Worm (Caenorhabditis elegans) whole organism, L4 larva: ENCODE measurements around the gene gly-14.

Experiments
- D1046.2 ChIP-seq: fragments of 200-800 bp; sonication (Bioruptor generic); IDR thresholded peaks from 2 replicates; pipeline ENCODE4 v1.3.6; 2022; ENCODE audit warnings: missing genetic modification characterization, missing compliant biosample characterization
- F49E8.2 ChIP-seq: sonication (generic microtip); optimal IDR thresholded peaks from 2 replicates; lab custom pipeline; 2016; ENCODE audit warnings: missing compliant biosample characterization, mild to moderate bottlenecking, missing genetic modification characterization, borderline replicate concordance
- R02D3.7 ChIP-seq: fragments of 150-350 bp; sonication (generic microtip); optimal IDR thresholded peaks from 3 replicates; lab custom pipeline; 2014; ENCODE audit warnings: missing biosample characterization, missing genetic modification characterization
- T20F7.1 ChIP-seq: fragments of 200-800 bp; sonication (Bioruptor generic); optimal IDR thresholded peaks from 2 replicates; lab custom pipeline; 2018; ENCODE audit warnings: mild to moderate bottlenecking, missing genetic modification characterization, missing compliant biosample characterization
- T26A8.4 ChIP-seq: fragments of 200-800 bp; sonication (Bioruptor generic); IDR thresholded peaks from 2 replicates; pipeline ENCODE4 v1.3.6; 2022; ENCODE audit warnings: missing genetic modification characterization, missing compliant biosample characterization
- Y105C5A.15 ChIP-seq: fragments of 200-800 bp; sonication (Bioruptor generic); IDR thresholded peaks from 2 replicates; pipeline ENCODE4 v1.3.6; 2022; ENCODE audit warnings: missing genetic modification characterization, missing compliant biosample characterization
- Y48G9A.11 ChIP-seq: fragments of 200-800 bp; sonication (Bioruptor generic); IDR thresholded peaks from 2 replicates; pipeline ENCODE4 v1.3.6; 2022; ENCODE audit warnings: missing genetic modification reagents, missing genetic modification characterization, missing compliant biosample characterization
- Y5F2A.4 ChIP-seq: fragments of 200-800 bp; sonication (Bioruptor generic); optimal IDR thresholded peaks from 2 replicates; lab custom pipeline; 2018; ENCODE audit warnings: mild to moderate bottlenecking, missing genetic modification characterization, missing compliant biosample characterization
- ZK337.2 ChIP-seq: fragments of 200-800 bp; sonication (Bioruptor generic); IDR thresholded peaks from 2 replicates; pipeline ENCODE4 v1.3.6; 2022; ENCODE audit warnings: missing genetic modification reagents, missing genetic modification characterization, missing compliant biosample characterization
- ZK546.5 ChIP-seq, 2 experiments: sonication (generic microtip); optimal IDR thresholded peaks; 2 replicates each; lab custom pipeline; 2017; ENCODE audit warnings: missing biosample characterization in 2 of 2, missing genetic modification characterization in 2 of 2
- arid-1 ChIP-seq: fragments of 200-800 bp; sonication (Bioruptor generic); conservative IDR thresholded peaks from 2 replicates; pipeline ENCODE4 v1.3.6; 2022; ENCODE audit warnings: missing genetic modification reagents, missing genetic modification characterization, missing compliant biosample characterization
- attf-4 ChIP-seq: sonication (generic microtip); optimal IDR thresholded peaks from 3 replicates; lab custom pipeline; 2017; ENCODE audit warnings: missing biosample characterization, missing genetic modification characterization
- ceh-20 ChIP-seq: fragments of 200-800 bp; sonication (Bioruptor generic); IDR thresholded peaks from 2 replicates; pipeline ENCODE4 v1.3.6; 2022; ENCODE audit warnings: missing genetic modification reagents, missing genetic modification characterization, missing compliant biosample characterization
- ceh-28 ChIP-seq: fragments of 150-350 bp; optimal IDR thresholded peaks from 2 replicates; lab custom pipeline; 2014; ENCODE audit warnings: missing biosample characterization, missing genetic modification reagents, missing genetic modification characterization
- ceh-62 ChIP-seq: sonication (generic microtip); optimal IDR thresholded peaks from 2 replicates; lab custom pipeline; 2017; ENCODE audit warnings: missing biosample characterization, missing genetic modification characterization
- ces-1 ChIP-seq: fragments of 150-350 bp; sonication (generic microtip); optimal IDR thresholded peaks from 4 replicates; lab custom pipeline; 2014; ENCODE audit warnings: missing biosample characterization, missing genetic modification reagents, missing genetic modification characterization
- ctbp-1 ChIP-seq: fragments of 200-800 bp; sonication (Bioruptor generic); IDR thresholded peaks from 2 replicates; pipeline ENCODE4 v1.3.6; 2022; ENCODE audit warnings: missing genetic modification reagents, missing genetic modification characterization, missing compliant biosample characterization
- daf-19 ChIP-seq: fragments of 200-800 bp; sonication (Bioruptor generic); conservative IDR thresholded peaks from 2 replicates; pipeline ENCODE4 v1.3.6; 2022; ENCODE audit warnings: missing genetic modification characterization, missing compliant biosample characterization
- daf-8 ChIP-seq: fragments of 200-800 bp; sonication (Bioruptor generic); IDR thresholded peaks from 2 replicates; pipeline ENCODE4 v1.3.6; 2022; ENCODE audit warnings: missing genetic modification characterization, missing compliant biosample characterization
- dmd-6 ChIP-seq: fragments of 200-800 bp; sonication (Bioruptor generic); IDR thresholded peaks from 2 replicates; pipeline ENCODE4 v1.3.6; 2022; ENCODE audit warnings: missing genetic modification reagents, missing genetic modification characterization, missing compliant biosample characterization
- duxl-1 ChIP-seq: sonication (generic microtip); optimal IDR thresholded peaks from 2 replicates; lab custom pipeline; 2016; ENCODE audit warnings: mild to moderate bottlenecking, missing genetic modification characterization, moderate library complexity, missing compliant biosample characterization; ENCODE audit not compliant: poor library complexity
- dve-1 ChIP-seq: sonication (generic microtip); optimal IDR thresholded peaks from 2 replicates; lab custom pipeline; 2017; ENCODE audit warnings: antibody characterized with exemption, mild to moderate bottlenecking, missing genetic modification characterization, missing compliant biosample characterization; ENCODE audit not compliant: insufficient read depth
- egl-27 ChIP-seq: sonication (generic microtip); optimal IDR thresholded peaks from 3 replicates; lab custom pipeline; 2017; ENCODE audit warnings: missing biosample characterization, missing genetic modification reagents, missing genetic modification characterization
- fos-1 ChIP-seq: fragments of 150-350 bp; optimal IDR thresholded peaks from 2 replicates; lab custom pipeline; 2014; ENCODE audit warnings: missing biosample characterization, missing genetic modification characterization
- hif-1 ChIP-seq, 2 experiments: sonication (generic microtip); optimal IDR thresholded peaks; 2 replicates each; lab custom pipeline; 2016 to 2017; ENCODE audit warnings: missing compliant biosample characterization in 2 of 2, missing genetic modification characterization in 2 of 2, missing genetic modification reagents in 2 of 2, missing genotype in 2 of 2, mild to moderate bottlenecking in 1 of 2
- jun-1 ChIP-seq: fragments of 150-350 bp; optimal IDR thresholded peaks from 2 replicates; lab custom pipeline; 2014; ENCODE audit warnings: missing biosample characterization, missing genetic modification reagents, missing genetic modification characterization
- lim-7 ChIP-seq: fragments of 200-800 bp; sonication (Bioruptor generic); IDR thresholded peaks from 2 replicates; pipeline ENCODE4 v1.3.6; 2022; ENCODE audit warnings: missing genetic modification characterization, missing compliant biosample characterization
- lin-1 ChIP-seq: fragments of 200-800 bp; sonication (Bioruptor generic); IDR thresholded peaks from 2 replicates; pipeline ENCODE4 v1.3.6; 2022; ENCODE audit warnings: missing genetic modification reagents, missing genetic modification characterization, missing compliant biosample characterization
- lin-15B ChIP-seq: fragments of 150-350 bp; sonication (generic microtip); optimal IDR thresholded peaks from 3 replicates; lab custom pipeline; 2014; ENCODE audit warnings: missing biosample characterization, missing genetic modification characterization
- lin-29 ChIP-seq: fragments of 200-800 bp; sonication (Bioruptor generic); IDR thresholded peaks from 2 replicates; pipeline ENCODE4 v1.3.6; 2022; ENCODE audit warnings: missing genetic modification reagents, missing genetic modification characterization, missing compliant biosample characterization
- lin-38 ChIP-seq: fragments of 200-800 bp; sonication (Bioruptor generic); IDR thresholded peaks from 2 replicates; pipeline ENCODE4 v1.3.6; 2022; ENCODE audit warnings: missing genetic modification reagents, missing genetic modification characterization, missing compliant biosample characterization
- madf-5 ChIP-seq, 2 experiments: fragments of 200-800 bp; sonication (Bioruptor generic); IDR thresholded peaks; 2 replicates each; pipeline ENCODE4 v1.3.6; 2022; ENCODE audit warnings: missing compliant biosample characterization in 2 of 2, missing genetic modification characterization in 2 of 2
- mep-1 ChIP-seq: fragments of 150-350 bp; sonication (generic microtip); optimal IDR thresholded peaks from 3 replicates; lab custom pipeline; 2014; ENCODE audit warnings: missing biosample characterization, missing genetic modification characterization
- mes-2 ChIP-seq: sonication (generic microtip); optimal IDR thresholded peaks from 2 replicates; lab custom pipeline; 2016; ENCODE audit warnings: missing genotype, mild to moderate bottlenecking, missing genetic modification characterization, missing compliant biosample characterization; ENCODE audit not compliant: poor library complexity, severe bottlenecking
- mxl-3 ChIP-seq: fragments of 200-800 bp; sonication (Bioruptor generic); optimal IDR thresholded peaks from 2 replicates; lab custom pipeline; 2018; ENCODE audit warnings: mild to moderate bottlenecking, missing genetic modification characterization, missing compliant biosample characterization
- nhr-11 ChIP-seq: fragments of 150-350 bp; optimal IDR thresholded peaks from 2 replicates; lab custom pipeline; 2014; ENCODE audit warnings: missing biosample characterization, missing genetic modification characterization
- nhr-25 ChIP-seq: sonication (generic microtip); optimal IDR thresholded peaks from 2 replicates; lab custom pipeline; 2017; ENCODE audit warnings: missing genetic modification characterization, mild to moderate bottlenecking, missing compliant biosample characterization, antibody characterized with exemption, moderate library complexity, borderline replicate concordance; ENCODE audit not compliant: insufficient read depth
- nhr-28 ChIP-seq: fragments of 150-350 bp; optimal IDR thresholded peaks from 2 replicates; lab custom pipeline; 2014; ENCODE audit warnings: missing biosample characterization, missing genetic modification characterization
- nhr-41 ChIP-seq: fragments of 200-800 bp; sonication (Bioruptor generic); IDR thresholded peaks from 2 replicates; pipeline ENCODE4 v1.3.6; 2022; ENCODE audit warnings: missing genetic modification reagents, missing genetic modification characterization, missing compliant biosample characterization
- nhr-6 ChIP-seq: fragments of 150-350 bp; optimal IDR thresholded peaks from 2 replicates; lab custom pipeline; 2014; ENCODE audit warnings: missing biosample characterization, missing genetic modification characterization
- nhr-77 ChIP-seq: fragments of 150-350 bp; optimal IDR thresholded peaks from 2 replicates; lab custom pipeline; 2014; ENCODE audit warnings: missing biosample characterization, missing genetic modification characterization
- pha-4 ChIP-seq, 2 experiments: fragments of 150-350 bp in 1 of 2; fragments of 200-800 bp in 1 of 2; sonication (Bioruptor generic) in 1 of 2; IDR thresholded peaks in 1 of 2; optimal IDR thresholded peaks in 1 of 2; 2 replicates each; pipeline versions ENCODE4 v1.3.6 to Lab custom; 2014 to 2022; ENCODE audit warnings: missing genetic modification characterization in 2 of 2, missing genetic modification reagents in 2 of 2, missing biosample characterization in 1 of 2, missing compliant biosample characterization in 1 of 2
- sdz-12 ChIP-seq: fragments of 200-800 bp; sonication (Bioruptor generic); optimal IDR thresholded peaks from 2 replicates; lab custom pipeline; 2018; ENCODE audit warnings: mild to moderate bottlenecking, missing genetic modification characterization, missing compliant biosample characterization
- unc-62 ChIP-seq, 3 experiments: fragments of 150-350 bp in 1 of 3; sonication (generic microtip); optimal IDR thresholded peaks in 2 of 3; peaks in 1 of 3; 1 replicate in 1 of 3; 2 replicates in 2 of 3; lab custom pipeline; 2014 to 2017; ENCODE audit warnings: missing biosample characterization in 3 of 3, missing genetic modification characterization in 3 of 3, missing genetic modification reagents in 3 of 3, missing genotype in 1 of 3
- vab-7 ChIP-seq: fragments of 200-800 bp; sonication (Bioruptor generic); IDR thresholded peaks from 2 replicates; pipeline ENCODE4 v1.3.6; 2022; ENCODE audit warnings: missing genetic modification reagents, missing genetic modification characterization, missing compliant biosample characterization
- zag-1 ChIP-seq: fragments of 150-350 bp; optimal IDR thresholded peaks from 2 replicates; lab custom pipeline; 2014; ENCODE audit warnings: missing biosample characterization, missing genetic modification characterization
- zfp-3 ChIP-seq: fragments of 200-800 bp; sonication (Bioruptor generic); conservative IDR thresholded peaks from 2 replicates; pipeline ENCODE4 v1.3.6; 2022; ENCODE audit warnings: missing genetic modification reagents, missing genetic modification characterization, missing compliant biosample characterization
- ztf-11 ChIP-seq: fragments of 150-350 bp; optimal IDR thresholded peaks from 2 replicates; lab custom pipeline; 2014; ENCODE audit warnings: missing biosample characterization, missing genetic modification characterization
- ztf-7 ChIP-seq: fragments of 150-350 bp; optimal IDR thresholded peaks from 2 replicates; lab custom pipeline; 2014; ENCODE audit warnings: missing biosample characterization, missing genetic modification characterization

The gly-14 gene

DNA sequence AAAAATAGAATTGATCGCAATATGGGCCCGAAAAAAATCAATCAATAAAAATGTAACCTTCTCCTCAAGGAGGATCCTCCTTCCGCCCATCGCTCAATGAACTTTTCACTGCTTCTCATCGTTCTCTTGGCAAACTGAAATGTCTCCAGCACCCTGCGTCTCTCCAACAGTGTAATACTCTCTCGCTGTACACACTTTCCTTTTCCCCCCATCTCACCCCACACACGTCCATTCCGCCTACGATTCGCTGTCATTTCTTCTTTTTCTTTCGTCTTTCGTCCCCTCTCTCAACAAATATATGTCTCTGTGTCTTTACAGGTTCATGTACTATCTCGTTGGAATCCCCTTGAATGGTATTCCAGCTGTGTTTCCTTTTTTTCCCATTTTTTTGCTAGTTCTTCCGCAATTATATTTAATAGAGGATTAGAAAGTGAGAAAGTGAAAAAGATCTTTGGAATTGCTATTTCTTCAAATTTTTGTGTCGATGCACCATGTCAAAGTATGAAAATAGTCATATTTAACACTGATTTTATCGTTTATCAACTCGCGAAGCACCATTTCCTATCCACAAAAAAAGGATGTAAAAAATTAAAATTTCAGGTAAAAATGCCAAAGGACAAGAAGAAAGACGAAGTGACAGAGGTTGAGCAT lies 21.5 kb downstream of the gly-14 start, which contains the start of gene rsu-1 (continued):
- TF ChIP-seq ZK546.5 (tag; optimal IDR thresholded peaks at IDR 0.05; lab: Kevin White, UChicago) (no peak), nhr-77 (tag; lab: Kevin White, UChicago) (no peak), daf-19 (GFP tag; lab: Robert Waterston, UW) (no peak), ztf-11 (tag; lab: Kevin White, UChicago) (no peak), lin-1 (GFP tag; lab: Robert Waterston, UW) (no peak), ctbp-1 (GFP tag; lab: Robert Waterston, UW) (no peak), jun-1 (no peak), dmd-6 (GFP tag; lab: Robert Waterston, UW) (peak; percentile 63), D1046.2 (no peak), F49E8.2 (tag; lab: Kevin White, UChicago) (no peak), duxl-1 (tag; lab: Kevin White, UChicago) (peak; percentile 26), lim-7 (GFP tag; lab: Robert Waterston, UW) (no peak), zfp-3 (GFP tag; lab: Robert Waterston, UW) (no peak), dve-1 (peak; percentile 70), hif-1 (tag; optimal IDR thresholded peaks at IDR 0.05; lab: Kevin White, UChicago) (peak in 1 of 2 experiments; percentile 3), nhr-41 (GFP tag; lab: Robert Waterston, UW) (no peak), T26A8.4 (peak; percentile 47), madf-5 (GFP tag; IDR thresholded peaks at IDR 0.05; lab: Robert Waterston, UW) (no peak), zag-1 (tag; lab: Kevin White, UChicago) (no peak), nhr-11 (tag; lab: Kevin White, UChicago) (peak; percentile 4), lin-29 (GFP tag; lab: Robert Waterston, UW) (no peak), ceh-20 (no peak), vab-7 (GFP tag; lab: Robert Waterston, UW) (no peak), sdz-12 (GFP tag; lab: Kevin White, UChicago) (no peak), nhr-28 (tag; lab: Kevin White, UChicago) (peak; percentile 86), Y5F2A.4 (GFP tag; lab: Kevin White, UChicago) (no peak), pha-4 (GFP tag; IDR thresholded peaks at IDR 0.05; lab: Robert Waterston, UW) (no peak), pha-4 (tag; optimal IDR thresholded peaks at IDR 0.05; lab: Kevin White, UChicago) (peak; percentile 41), ztf-7 (tag; lab: Kevin White, UChicago) (peak; percentile 8), lin-15B (tag; lab: Kevin White, UChicago) (no peak), Y48G9A.11 (GFP tag; lab: Robert Waterston, UW) (no peak), ZK337.2 (no peak), attf-4 (no peak), lin-38 (peak; percentile 41), R02D3.7 (tag; lab: Kevin White, UChicago) (no peak), ceh-28 (tag; lab: Kevin White, UChicago) (no peak), ceh-62 (tag; lab: Kevin White, UChicago) (no peak), nhr-6 (tag; lab: Kevin White, UChicago) (peak; percentile 43), mep-1 (tag; lab: Kevin White, UChicago) (peak; percentile 77), mxl-3 (peak; percentile 16), nhr-25 (tag; lab: Kevin White, UChicago) (peak; percentile 51), T20F7.1 (GFP tag; lab: Kevin White, UChicago) (no peak), arid-1 (GFP tag; lab: Robert Waterston, UW) (0 out of 2 replicates have a peak, but pooled peaks have one; percentile 35), ces-1 (GFP tag; lab: Kevin White, UChicago) (no peak), mes-2 (tag; lab: Kevin White, UChicago) (peak; percentile 73), egl-27 (tag; lab: Kevin White, UChicago) (no peak), Y105C5A.15 (GFP tag; lab: Robert Waterston, UW) (no peak), daf-8 (GFP tag; lab: Robert Waterston, UW) (no peak), fos-1 (tag; lab: Kevin White, UChicago) (no peak), unc-62 (GFP tag; optimal IDR thresholded peaks at IDR 0.05 in 1 of 2; lab: Kevin White, UChicago) (no peak), unc-62 (tag; optimal IDR thresholded peaks at IDR 0.05; lab: Kevin White, UChicago) (no peak)
